Fruit fly (Drosophila melanogaster): Measurements from ENCODE around the gene gpp.

- TF ChIP-seq CG8478 (optimal IDR thresholded peaks at IDR 0.05) = no peak
- TF ChIP-seq CTCF (optimal IDR thresholded peaks at IDR 0.05) = no peak
These were observed 26.5 kb upstream of the gpp start, which contains the start of the genes CG1024 and TfIIFalpha for dm6 chr3R:6380129-6380528.
